Fruit fly (Drosophila melanogaster) whole organism, embryonic: ENCODE data around the gene Tango9.

Experiments
- BtbVII ChIP-seq: fragments of 200-800 bp; sonication (Bioruptor generic); optimal IDR thresholded peaks from 3 replicates; lab custom pipeline; 2017; ENCODE audit warnings: missing biosample characterization, mild to moderate bottlenecking, missing genetic modification characterization
- CG14050 ChIP-seq: fragments of 200-800 bp; sonication (Bioruptor generic); IDR thresholded peaks from 3 replicates; pipeline ENCODE4 v1.3.6; 2022; ENCODE audit warnings: missing biosample characterization, missing genetic modification characterization
- CG14667 ChIP-seq: fragments of 200-800 bp; sonication (Bioruptor generic); IDR thresholded peaks from 2 replicates; pipeline ENCODE4 v1.3.6; 2022; ENCODE audit warnings: missing biosample characterization, missing genetic modification characterization
- CG1603 ChIP-seq: fragments of 200-800 bp; sonication (Bioruptor generic); optimal IDR thresholded peaks from 2 replicates; lab custom pipeline; 2019; ENCODE audit warnings: missing biosample characterization, mild to moderate bottlenecking, missing genetic modification characterization, moderate library complexity
- CG18262 ChIP-seq: fragments of 200-800 bp; optimal IDR thresholded peaks from 3 replicates; lab custom pipeline; 2019; ENCODE audit warnings: missing biosample characterization, mild to moderate bottlenecking, missing genetic modification characterization, moderate library complexity
- CG2712 ChIP-seq: fragments of 200-800 bp; optimal IDR thresholded peaks from 3 replicates; lab custom pipeline; 2019; ENCODE audit warnings: missing biosample characterization, mild to moderate bottlenecking, missing genetic modification characterization, moderate library complexity
- CG30403 ChIP-seq: fragments of 200-800 bp; sonication (Bioruptor generic); optimal IDR thresholded peaks from 3 replicates; lab custom pipeline; 2016; ENCODE audit warnings: missing biosample characterization, missing genetic modification characterization
- CG3065 ChIP-seq: fragments of 200-800 bp; sonication (Bioruptor generic); optimal IDR thresholded peaks from 2 replicates; lab custom pipeline; 2016; ENCODE audit warnings: missing biosample characterization, missing genetic modification characterization
- CG31365 ChIP-seq: fragments of 200-800 bp; sonication (Bioruptor generic); optimal IDR thresholded peaks from 2 replicates; lab custom pipeline; 2018; ENCODE audit warnings: missing biosample characterization, mild to moderate bottlenecking, missing genetic modification characterization
- CG31441 ChIP-seq: fragments of 200-800 bp; sonication (Bioruptor generic); IDR thresholded peaks from 2 replicates; pipeline ENCODE4 v1.3.6; 2022; ENCODE audit warnings: missing biosample characterization, missing genetic modification characterization
- CG33213 ChIP-seq: fragments of 200-800 bp; sonication (Bioruptor generic); optimal IDR thresholded peaks from 3 replicates; lab custom pipeline; 2016; ENCODE audit warnings: missing biosample characterization, missing genetic modification characterization
- CG3407 ChIP-seq: fragments of 200-800 bp; sonication (Bioruptor generic); optimal IDR thresholded peaks from 2 replicates; lab custom pipeline; 2018; ENCODE audit warnings: missing biosample characterization, mild to moderate bottlenecking, missing genetic modification characterization
- CG34422 ChIP-seq: fragments of 200-800 bp; sonication (Bioruptor generic); IDR thresholded peaks from 3 replicates; pipeline ENCODE4 v1.3.6; 2022; ENCODE audit warnings: missing biosample characterization, missing genetic modification characterization
- CG4404 ChIP-seq: fragments of 200-800 bp; sonication (Bioruptor generic); IDR thresholded peaks from 2 replicates; pipeline ENCODE4 v1.3.6; 2022; ENCODE audit warnings: missing biosample characterization, missing genetic modification characterization
- CG5180 ChIP-seq: fragments of 200-800 bp; sonication (Bioruptor generic); optimal IDR thresholded peaks from 3 replicates; lab custom pipeline; 2017; ENCODE audit warnings: missing biosample characterization, missing genetic modification characterization, mild to moderate bottlenecking, moderate library complexity, missing genetic modification reagents
- CG6689 ChIP-seq: fragments of 200-800 bp; sonication (Bioruptor generic); IDR thresholded peaks from 2 replicates; pipeline ENCODE4 v1.3.6; 2022; ENCODE audit warnings: missing biosample characterization, missing genetic modification characterization
- CG7271 ChIP-seq: fragments of 200-800 bp; sonication (Bioruptor generic); optimal IDR thresholded peaks from 2 replicates; lab custom pipeline; 2018; ENCODE audit warnings: missing biosample characterization, mild to moderate bottlenecking, missing genetic modification characterization, moderate library complexity
- CG8089 ChIP-seq: fragments of 200-800 bp; sonication (Bioruptor generic); optimal IDR thresholded peaks from 3 replicates; lab custom pipeline; 2016; ENCODE audit warnings: missing biosample characterization, missing genetic modification characterization
- CG8478 ChIP-seq: fragments of >200 bp; optimal IDR thresholded peaks from 2 replicates; lab custom pipeline; 2018
- Chrac-16 ChIP-seq: fragments of 200-800 bp; sonication (Bioruptor generic); optimal IDR thresholded peaks from 3 replicates; lab custom pipeline; 2016; ENCODE audit warnings: missing biosample characterization, missing genetic modification characterization
- D19B ChIP-seq: fragments of 200-800 bp; sonication (Bioruptor generic); optimal IDR thresholded peaks from 2 replicates; lab custom pipeline; 2017; ENCODE audit warnings: missing biosample characterization, mild to moderate bottlenecking, missing genetic modification characterization
- E2f2 ChIP-seq: fragments of 200-800 bp; sonication (Bioruptor generic); IDR thresholded peaks from 2 replicates; pipeline ENCODE4 v1.3.6; 2022; ENCODE audit warnings: missing biosample characterization, missing genetic modification characterization
- ERR ChIP-seq: fragments of 200-800 bp; sonication (Bioruptor generic); optimal IDR thresholded peaks from 2 replicates; lab custom pipeline; 2016; ENCODE audit warnings: missing biosample characterization, missing genetic modification characterization
- HLH4C ChIP-seq: fragments of 200-800 bp; sonication (Bioruptor generic); IDR thresholded peaks from 3 replicates; pipeline ENCODE4 v1.3.6; 2022; ENCODE audit warnings: missing biosample characterization, missing genetic modification characterization; ENCODE audit not compliant: partially characterized antibody
- Hr39 ChIP-seq: fragments of >200 bp; optimal IDR thresholded peaks from 2 replicates; lab custom pipeline; 2017
- Kr ChIP-seq: fragments of 200-800 bp; sonication (Bioruptor generic); optimal IDR thresholded peaks from 2 replicates; lab custom pipeline; 2017; ENCODE audit warnings: missing biosample characterization, mild to moderate bottlenecking, missing genetic modification characterization
- NC2α ChIP-seq: fragments of 200-800 bp; sonication (Bioruptor generic); optimal IDR thresholded peaks from 2 replicates; lab custom pipeline; 2016; ENCODE audit warnings: missing biosample characterization, missing genetic modification characterization
- Sin3A ChIP-seq: fragments of >200 bp; optimal IDR thresholded peaks from 2 replicates; lab custom pipeline; 2018
- chn ChIP-seq: fragments of 200-800 bp; sonication (Bioruptor generic); optimal IDR thresholded peaks from 2 replicates; lab custom pipeline; 2016; ENCODE audit warnings: missing biosample characterization, missing genetic modification characterization
- crc ChIP-seq: fragments of 200-800 bp; sonication (Bioruptor generic); optimal IDR thresholded peaks from 2 replicates; lab custom pipeline; 2016; ENCODE audit warnings: missing biosample characterization, missing genetic modification characterization
- crp ChIP-seq, 2 experiments: fragments of 200-800 bp; sonication (Bioruptor generic); optimal IDR thresholded peaks; 2 replicates in 1 of 2; 3 replicates in 1 of 2; lab custom pipeline; 2017; ENCODE audit warnings: missing biosample characterization in 2 of 2, missing genetic modification characterization in 2 of 2, mild to moderate bottlenecking in 1 of 2, moderate library complexity in 1 of 2
- dan ChIP-seq: fragments of 200-800 bp; sonication (Bioruptor generic); IDR thresholded peaks from 2 replicates; pipeline ENCODE4 v1.3.6; 2022; ENCODE audit warnings: missing biosample characterization, missing genetic modification characterization
- dmrt99B ChIP-seq: fragments of 200-800 bp; sonication (Bioruptor generic); optimal IDR thresholded peaks from 2 replicates; lab custom pipeline; 2018; ENCODE audit warnings: missing biosample characterization, mild to moderate bottlenecking, missing genetic modification characterization, moderate library complexity
- gsb ChIP-seq: fragments of 200-800 bp; sonication (Bioruptor generic); IDR thresholded peaks from 2 replicates; pipeline ENCODE4 v1.3.6; 2022; ENCODE audit warnings: missing biosample characterization, missing genetic modification characterization
- gsb-n ChIP-seq: fragments of 200-800 bp; sonication (Bioruptor generic); optimal IDR thresholded peaks from 3 replicates; lab custom pipeline; 2018; ENCODE audit warnings: missing biosample characterization, mild to moderate bottlenecking, missing genetic modification characterization
- h ChIP-seq: fragments of >200 bp; optimal IDR thresholded peaks from 2 replicates; lab custom pipeline; 2017
- insv ChIP-seq, 2 experiments: fragments of 200-800 bp; sonication (Bioruptor generic); optimal IDR thresholded peaks; 3 replicates each; lab custom pipeline; 2016 to 2018; ENCODE audit warnings: missing biosample characterization in 2 of 2, missing genetic modification characterization in 2 of 2
- knrl ChIP-seq: fragments of 200-800 bp; sonication (Bioruptor generic); IDR thresholded peaks from 3 replicates; pipeline ENCODE4 v1.3.6; 2022; ENCODE audit warnings: missing biosample characterization, missing genetic modification characterization; ENCODE audit not compliant: partially characterized antibody
- lab ChIP-seq: fragments of 200-800 bp; sonication (Bioruptor generic); optimal IDR thresholded peaks from 3 replicates; lab custom pipeline; 2017; ENCODE audit warnings: missing biosample characterization, missing genetic modification characterization, mild to moderate bottlenecking, moderate library complexity, missing genetic modification reagents
- oc ChIP-seq: fragments of 200-800 bp; sonication (Bioruptor generic); optimal IDR thresholded peaks from 2 replicates; lab custom pipeline; 2018; ENCODE audit warnings: missing biosample characterization, mild to moderate bottlenecking, missing genetic modification characterization, moderate library complexity
- peb ChIP-seq: fragments of 200-800 bp; sonication (Bioruptor generic); IDR thresholded peaks from 2 replicates; pipeline ENCODE4 v1.3.6; 2022; ENCODE audit warnings: missing biosample characterization, missing genetic modification characterization
- sc ChIP-seq, 3 experiments: fragments of >200 bp in 2 of 3; fragments of 200-800 bp in 1 of 3; sonication (Bioruptor generic) in 1 of 3; optimal IDR thresholded peaks; 2 replicates in 2 of 3; 3 replicates in 1 of 3; lab custom pipeline; 2017; ENCODE audit warnings: mild to moderate bottlenecking in 1 of 3, missing biosample characterization in 1 of 3, missing genetic modification characterization in 1 of 3, missing genetic modification reagents in 1 of 3
- schlank ChIP-seq: fragments of 200-800 bp; sonication (Bioruptor generic); optimal IDR thresholded peaks from 2 replicates; lab custom pipeline; 2018; ENCODE audit warnings: missing biosample characterization, mild to moderate bottlenecking, missing genetic modification characterization
- sd ChIP-seq: fragments of 200-800 bp; sonication (Bioruptor generic); optimal IDR thresholded peaks from 3 replicates; lab custom pipeline; 2018; ENCODE audit warnings: missing biosample characterization, mild to moderate bottlenecking, missing genetic modification characterization, moderate library complexity
- seq ChIP-seq: fragments of 200-800 bp; sonication (Bioruptor generic); IDR thresholded peaks from 2 replicates; pipeline ENCODE4 v1.3.6; 2022; ENCODE audit warnings: missing biosample characterization, missing genetic modification characterization
- slbo ChIP-seq: fragments of 200-800 bp; sonication (Bioruptor generic); IDR thresholded peaks from 2 replicates; pipeline ENCODE4 v1.3.6; 2022; ENCODE audit warnings: missing biosample characterization, missing genetic modification characterization
- sqz ChIP-seq: fragments of 200-800 bp; sonication (Bioruptor generic); optimal IDR thresholded peaks from 3 replicates; lab custom pipeline; 2018; ENCODE audit warnings: missing biosample characterization, mild to moderate bottlenecking, missing genetic modification characterization
- tgo ChIP-seq: fragments of 200-800 bp; sonication (Bioruptor generic); IDR thresholded peaks from 3 replicates; pipeline ENCODE4 v1.3.6; 2022; ENCODE audit warnings: missing biosample characterization, missing genetic modification characterization
- vnd ChIP-seq: fragments of 200-800 bp; sonication (Bioruptor generic); IDR thresholded peaks from 3 replicates; pipeline ENCODE4 v1.3.6; 2022; ENCODE audit warnings: missing biosample characterization, missing genetic modification characterization; ENCODE audit not compliant: partially characterized antibody
- zen2 ChIP-seq: fragments of 200-800 bp; sonication (Bioruptor generic); IDR thresholded peaks from 3 replicates; pipeline ENCODE4 v1.3.6; 2022; ENCODE audit warnings: missing biosample characterization, missing genetic modification characterization; ENCODE audit not compliant: partially characterized antibody

Tango9 gene

dm6 chr3R:11992934-11993670 is 18.4 kb upstream of the Tango9 start, which contains the start of gene mfas (continued):
- TF ChIP-seq Chrac-16 (GFP tag; lab: Kevin White, UChicago) (no peak), E2f2 (no peak; the same call in 1 of the 2 replicates), CG7271 (tag; lab: Kevin White, UChicago) (no peak), sd (tag; lab: Kevin White, UChicago) (no peak), CG3065 (GFP tag; lab: Kevin White, UChicago) (no peak), Hr39 (lab: Kevin White, UChicago) (no peak), CG14050 (GFP tag; lab: Robert Waterston, UW) (no peak), dmrt99B (tag; lab: Kevin White, UChicago) (peak; percentile 20), CG31365 (tag; lab: Kevin White, UChicago) (no peak), vnd (no peak), NC2α (no peak), CG3407 (peak; percentile 23), oc (tag; lab: Kevin White, UChicago) (no peak), tgo (GFP tag; lab: Robert Waterston, UW) (no peak), gsb-n (tag; lab: Kevin White, UChicago) (peak; percentile 37), insv (GFP tag; optimal IDR thresholded peaks at IDR 0.05; lab: Kevin White, UChicago) (no peak), CG4404 (GFP tag; lab: Robert Waterston, UW) (no peak), BtbVII (no peak), CG8089 (no peak), ERR (GFP tag; lab: Kevin White, UChicago) (no peak), CG2712 (tag; lab: Kevin White, UChicago) (no peak), CG5180 (GFP tag; lab: Kevin White, UChicago) (no peak), CG34422 (GFP tag; lab: Robert Waterston, UW) (no peak; the same call in 2 of the 3 replicates), sqz (peak; percentile 35), CG31441 (GFP tag; lab: Robert Waterston, UW) (no peak), CG6689 (GFP tag; lab: Robert Waterston, UW) (no peak), Sin3A (lab: Kevin White, UChicago) (no peak), knrl (GFP tag; lab: Robert Waterston, UW) (no peak), chn (no peak), seq (0 out of 2 replicates have a peak, but pooled peaks have one; percentile 9), CG18262 (tag; lab: Kevin White, UChicago) (peak; percentile 2), crc (GFP tag; lab: Kevin White, UChicago) (peak; percentile 7), Kr (no peak), crp (GFP tag; optimal IDR thresholded peaks at IDR 0.05; lab: Kevin White, UChicago) (peak in 1 of 2 experiments; percentile 18), schlank (tag; lab: Kevin White, UChicago) (no peak), peb (GFP tag; lab: Robert Waterston, UW) (no peak), zen2 (GFP tag; lab: Robert Waterston, UW) (peak; percentile 6; the same call in 1 of the 3 replicates), HLH4C (peak; percentile 36; the same call in 1 of the 3 replicates), dan (GFP tag; lab: Robert Waterston, UW) (no peak), CG8478 (lab: Kevin White, UChicago) (no peak), CG30403 (GFP tag; lab: Kevin White, UChicago) (no peak), CG33213 (GFP tag; lab: Kevin White, UChicago) (no peak), CG14667 (GFP tag; lab: Robert Waterston, UW) (no peak), D19B (GFP tag; lab: Kevin White, UChicago) (no peak), gsb (no peak), h (no peak), sc (optimal IDR thresholded peaks at IDR 0.05; lab: Kevin White, UChicago) (no peak), sc (GFP tag; optimal IDR thresholded peaks at IDR 0.05; lab: Kevin White, UChicago) (peak; percentile 15), slbo (GFP tag; lab: Robert Waterston, UW) (no peak), CG1603 (tag; lab: Kevin White, UChicago) (peak; percentile 35), lab (GFP tag; lab: Kevin White, UChicago) (peak; percentile 61)
